Fruit fly (Drosophila melanogaster) whole organism, embryonic: ENCODE data around the gene pod1.

Experiments used
- Blimp-1 ChIP-seq: fragments of 200-800 bp; sonication (Bioruptor generic); optimal IDR thresholded peaks from 3 replicates; lab custom pipeline; 2018; ENCODE audit warnings: missing biosample characterization, missing genetic modification characterization, mild to moderate bottlenecking, moderate library complexity, missing genetic modification reagents
- CG10267 ChIP-seq: fragments of 200-800 bp; sonication (Bioruptor generic); optimal IDR thresholded peaks from 2 replicates; lab custom pipeline; 2018; ENCODE audit warnings: missing biosample characterization, mild to moderate bottlenecking, missing genetic modification characterization, moderate library complexity
- CG11723 ChIP-seq: fragments of 200-800 bp; sonication (Bioruptor generic); optimal IDR thresholded peaks from 2 replicates; lab custom pipeline; 2017; ENCODE audit warnings: missing biosample characterization, mild to moderate bottlenecking, missing genetic modification characterization
- CG12236 ChIP-seq: fragments of 200-800 bp; sonication (Bioruptor generic); optimal IDR thresholded peaks from 2 replicates; lab custom pipeline; 2016; ENCODE audit warnings: missing biosample characterization, missing genetic modification characterization
- CG15011 ChIP-seq: fragments of 200-800 bp; sonication (Bioruptor generic); optimal IDR thresholded peaks from 3 replicates; lab custom pipeline; 2018; ENCODE audit warnings: missing biosample characterization, mild to moderate bottlenecking, missing genetic modification characterization
- CG15479 ChIP-seq: fragments of 200-800 bp; sonication (Bioruptor generic); optimal IDR thresholded peaks from 3 replicates; lab custom pipeline; 2019; ENCODE audit warnings: missing biosample characterization, mild to moderate bottlenecking, missing genetic modification characterization, moderate library complexity
- CG17328 ChIP-seq: fragments of 200-800 bp; sonication (Bioruptor generic); IDR thresholded peaks from 2 replicates; pipeline ENCODE4 v1.3.6; 2022; ENCODE audit warnings: missing biosample characterization, missing genetic modification characterization
- CG33557 ChIP-seq: fragments of 200-800 bp; sonication (Bioruptor generic); optimal IDR thresholded peaks from 2 replicates; lab custom pipeline; 2019; ENCODE audit warnings: missing biosample characterization, mild to moderate bottlenecking, missing genetic modification characterization, moderate library complexity
- CG34422 ChIP-seq: fragments of 200-800 bp; sonication (Bioruptor generic); IDR thresholded peaks from 3 replicates; pipeline ENCODE4 v1.3.6; 2022; ENCODE audit warnings: missing biosample characterization, missing genetic modification characterization
- CG3726 ChIP-seq: fragments of 200-800 bp; sonication (Bioruptor generic); IDR thresholded peaks from 3 replicates; pipeline ENCODE4, ENCODE4 v1.3.6; 2022; ENCODE audit warnings: missing biosample characterization, missing genetic modification characterization
- CG4730 ChIP-seq: fragments of 200-800 bp; sonication (Bioruptor generic); IDR thresholded peaks from 2 replicates; pipeline ENCODE4 v1.3.6; 2022; ENCODE audit warnings: missing biosample characterization, missing genetic modification characterization
- CG5953 ChIP-seq: fragments of 200-800 bp; sonication (Bioruptor generic); IDR thresholded peaks from 2 replicates; pipeline ENCODE4 v1.3.6; 2022; ENCODE audit warnings: missing biosample characterization, missing genetic modification characterization
- CG6683 ChIP-seq: fragments of 200-800 bp; sonication (Bioruptor generic); optimal IDR thresholded peaks from 2 replicates; lab custom pipeline; 2017; ENCODE audit warnings: missing biosample characterization, mild to moderate bottlenecking, missing genetic modification characterization, missing genetic modification reagents
- CG9817 ChIP-seq: fragments of 200-800 bp; sonication (Bioruptor generic); optimal IDR thresholded peaks from 2 replicates; lab custom pipeline; 2018; ENCODE audit warnings: missing biosample characterization, mild to moderate bottlenecking, missing genetic modification characterization, moderate library complexity
- CHES-1-like ChIP-seq: fragments of 200-800 bp; sonication (Bioruptor generic); optimal IDR thresholded peaks from 2 replicates; lab custom pipeline; 2016; ENCODE audit warnings: missing biosample characterization, missing genetic modification characterization
- Chrac-16 ChIP-seq: fragments of 200-800 bp; sonication (Bioruptor generic); optimal IDR thresholded peaks from 3 replicates; lab custom pipeline; 2016; ENCODE audit warnings: missing biosample characterization, missing genetic modification characterization
- Doc2 ChIP-seq: fragments of 200-800 bp; sonication (Bioruptor generic); IDR thresholded peaks from 2 replicates; pipeline ENCODE4 v1.3.6; 2022; ENCODE audit warnings: missing biosample characterization, missing genetic modification characterization
- Elba2 ChIP-seq: fragments of 200-800 bp; sonication (Bioruptor generic); optimal IDR thresholded peaks from 3 replicates; lab custom pipeline; 2016; ENCODE audit warnings: missing biosample characterization, missing genetic modification characterization
- Fer2 ChIP-seq: fragments of 200-800 bp; sonication (Bioruptor generic); optimal IDR thresholded peaks from 2 replicates; lab custom pipeline; 2018; ENCODE audit warnings: missing biosample characterization, mild to moderate bottlenecking, missing genetic modification characterization, moderate library complexity
- HLH4C ChIP-seq: fragments of 200-800 bp; sonication (Bioruptor generic); IDR thresholded peaks from 3 replicates; pipeline ENCODE4 v1.3.6; 2022; ENCODE audit warnings: missing biosample characterization, missing genetic modification characterization; ENCODE audit not compliant: partially characterized antibody
- Hand ChIP-seq: fragments of 200-800 bp; sonication (Bioruptor generic); optimal IDR thresholded peaks from 2 replicates; lab custom pipeline; 2017; ENCODE audit warnings: mild to moderate bottlenecking, missing biosample characterization, missing genetic modification reagents, missing genetic modification characterization
- Lim3 ChIP-seq: fragments of 200-800 bp; sonication (Bioruptor generic); IDR thresholded peaks from 2 replicates; pipeline ENCODE4 v1.3.6; 2022; ENCODE audit warnings: missing biosample characterization, missing genetic modification characterization
- Mes4 ChIP-seq: fragments of 200-800 bp; sonication (Bioruptor generic); optimal IDR thresholded peaks from 2 replicates; lab custom pipeline; 2016; ENCODE audit warnings: missing biosample characterization, missing genetic modification characterization
- Myb ChIP-seq: fragments of 200-800 bp; sonication (Bioruptor generic); optimal IDR thresholded peaks from 2 replicates; lab custom pipeline; 2016; ENCODE audit warnings: missing biosample characterization, missing genetic modification characterization
- Rfx ChIP-seq: fragments of 200-800 bp; sonication (Bioruptor generic); IDR thresholded peaks from 2 replicates; pipeline ENCODE4 v1.3.6; 2022; ENCODE audit warnings: missing biosample characterization, missing genetic modification characterization
- Spps ChIP-seq: fragments of 200-800 bp; sonication (Bioruptor generic); optimal IDR thresholded peaks from 2 replicates; lab custom pipeline; 2018; ENCODE audit warnings: missing biosample characterization, mild to moderate bottlenecking, missing genetic modification characterization
- Xbp1 ChIP-seq: fragments of 200-800 bp; sonication (Bioruptor generic); optimal IDR thresholded peaks from 3 replicates; lab custom pipeline; 2016; ENCODE audit warnings: missing biosample characterization, mild to moderate bottlenecking, missing genetic modification characterization
- amos ChIP-seq: fragments of 200-800 bp; sonication (Bioruptor generic); IDR thresholded peaks from 2 replicates; pipeline ENCODE4 v1.3.6; 2022; ENCODE audit warnings: missing biosample characterization, missing genetic modification characterization; ENCODE audit not compliant: partially characterized antibody
- ap ChIP-seq: fragments of 200-800 bp; sonication (Bioruptor generic); IDR thresholded peaks from 2 replicates; pipeline ENCODE4 v1.3.6; 2022; ENCODE audit warnings: missing biosample characterization, missing genetic modification characterization
- bab2 ChIP-seq: fragments of 200-800 bp; sonication (Bioruptor generic); optimal IDR thresholded peaks from 2 replicates; lab custom pipeline; 2016; ENCODE audit warnings: missing biosample characterization, missing genetic modification characterization
- bsh ChIP-seq, 2 experiments: fragments of 200-800 bp; sonication (Bioruptor generic); optimal IDR thresholded peaks; 2 replicates each; lab custom pipeline; 2017 to 2018; ENCODE audit warnings: mild to moderate bottlenecking in 2 of 2, missing biosample characterization in 2 of 2, missing genetic modification characterization in 2 of 2, moderate library complexity in 1 of 2
- caup ChIP-seq: fragments of 200-800 bp; sonication (Bioruptor generic); optimal IDR thresholded peaks from 3 replicates; lab custom pipeline; 2017; ENCODE audit warnings: missing biosample characterization, mild to moderate bottlenecking, missing genetic modification characterization, moderate library complexity; ENCODE audit not compliant: severe bottlenecking
- chinmo ChIP-seq: fragments of 200-800 bp; sonication (Bioruptor generic); IDR thresholded peaks from 4 replicates; pipeline ENCODE4 v1.3.6; 2022; ENCODE audit warnings: missing biosample characterization, missing genetic modification characterization; ENCODE audit not compliant: partially characterized antibody
- dm ChIP-seq: fragments of 200-800 bp; sonication (Bioruptor generic); optimal IDR thresholded peaks from 3 replicates; lab custom pipeline; 2016; ENCODE audit warnings: missing biosample characterization, missing genetic modification characterization
- dysf ChIP-seq: fragments of 200-800 bp; sonication (Bioruptor generic); IDR thresholded peaks from 3 replicates; pipeline ENCODE4 v1.3.6; 2022; ENCODE audit warnings: missing biosample characterization, missing genetic modification characterization
- en ChIP-seq: fragments of 200-800 bp; sonication (Bioruptor generic); optimal IDR thresholded peaks from 2 replicates; lab custom pipeline; 2016; ENCODE audit warnings: missing biosample characterization, missing genetic modification characterization
- eve ChIP-seq, 2 experiments: fragments of >200 bp; optimal IDR thresholded peaks; 2 replicates each; lab custom pipeline; 2017; ENCODE audit warnings: missing biosample characterization in 2 of 2, missing genetic modification characterization in 2 of 2
- ewg ChIP-seq: fragments of 200-800 bp; sonication (Bioruptor generic); optimal IDR thresholded peaks from 3 replicates; lab custom pipeline; 2017; ENCODE audit warnings: mild to moderate bottlenecking, missing biosample characterization, missing genetic modification reagents, missing genetic modification characterization
- gsb-n ChIP-seq: fragments of 200-800 bp; sonication (Bioruptor generic); optimal IDR thresholded peaks from 3 replicates; lab custom pipeline; 2018; ENCODE audit warnings: missing biosample characterization, mild to moderate bottlenecking, missing genetic modification characterization
- h ChIP-seq: fragments of >200 bp; optimal IDR thresholded peaks from 2 replicates; lab custom pipeline; 2017
- ind ChIP-seq: fragments of 200-800 bp; sonication (Bioruptor generic); optimal IDR thresholded peaks from 3 replicates; lab custom pipeline; 2016; ENCODE audit warnings: missing biosample characterization, missing genetic modification characterization
- ken ChIP-seq: fragments of 200-800 bp; sonication (Bioruptor generic); IDR thresholded peaks from 3 replicates; pipeline ENCODE4 v1.3.6; 2022; ENCODE audit warnings: missing biosample characterization, missing genetic modification characterization
- knrl ChIP-seq: fragments of 200-800 bp; sonication (Bioruptor generic); IDR thresholded peaks from 3 replicates; pipeline ENCODE4 v1.3.6; 2022; ENCODE audit warnings: missing biosample characterization, missing genetic modification characterization; ENCODE audit not compliant: partially characterized antibody
- lov ChIP-seq, 2 experiments: fragments of 200-800 bp in 1 of 2; fragments of >200 bp in 1 of 2; sonication (Bioruptor generic) in 1 of 2; IDR thresholded peaks in 1 of 2; optimal IDR thresholded peaks in 1 of 2; 2 replicates in 1 of 2; 3 replicates in 1 of 2; pipeline versions ENCODE4 v1.3.6 to Lab custom; 2017 to 2022; ENCODE audit warnings: missing biosample characterization in 1 of 2, missing genetic modification characterization in 1 of 2
- mam ChIP-seq: fragments of 200-800 bp; sonication (Bioruptor generic); optimal IDR thresholded peaks from 3 replicates; lab custom pipeline; 2016; ENCODE audit warnings: missing biosample characterization, missing genetic modification characterization
- mirr ChIP-seq: fragments of 200-800 bp; sonication (Bioruptor generic); optimal IDR thresholded peaks from 3 replicates; lab custom pipeline; 2018; ENCODE audit warnings: missing biosample characterization, mild to moderate bottlenecking, missing genetic modification characterization
- run ChIP-seq: fragments of 200-800 bp; sonication (Bioruptor generic); optimal IDR thresholded peaks from 3 replicates; lab custom pipeline; 2018; ENCODE audit warnings: missing biosample characterization, mild to moderate bottlenecking, missing genetic modification characterization
- slp2 ChIP-seq: fragments of 200-800 bp; sonication (Bioruptor generic); optimal IDR thresholded peaks from 2 replicates; lab custom pipeline; 2016; ENCODE audit warnings: missing biosample characterization, missing genetic modification characterization
- unc-4 ChIP-seq: fragments of 200-800 bp; sonication (Bioruptor generic); IDR thresholded peaks from 2 replicates; pipeline ENCODE4 v1.3.6; 2022; ENCODE audit warnings: missing biosample characterization, missing genetic modification characterization; ENCODE audit not compliant: partially characterized antibody
- usp ChIP-seq: fragments of >200 bp; optimal IDR thresholded peaks from 2 replicates; lab custom pipeline; 2017; ENCODE audit warnings: missing biosample characterization, missing genetic modification characterization

Gene pod1

DNA sequence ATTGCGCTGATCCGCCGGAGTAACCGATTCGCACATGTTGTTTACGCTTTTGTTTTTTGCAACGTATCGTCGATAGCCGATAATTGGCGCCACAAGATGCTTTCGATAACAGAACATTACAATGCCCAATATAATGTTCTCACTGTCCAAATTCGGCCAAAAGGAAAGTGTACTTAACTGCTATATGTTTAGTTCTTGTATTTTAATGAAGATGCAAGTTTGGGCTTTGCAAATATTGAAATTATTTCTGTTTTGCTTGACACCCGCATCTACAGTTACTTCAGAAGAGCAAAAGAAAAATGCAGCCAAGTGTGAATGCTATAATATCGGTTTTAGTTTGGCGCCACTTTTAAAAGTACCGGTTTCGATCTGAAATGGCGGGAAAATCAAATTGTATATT lies 49.1 kb downstream of the pod1 start (continued):
- TF ChIP-seq CG33557 (GFP tag; lab: Kevin White, UChicago) (peak; percentile 75), Myb (GFP tag; lab: Kevin White, UChicago) (peak; percentile 84), mam (GFP tag; lab: Kevin White, UChicago) (peak; percentile 95), knrl (GFP tag; lab: Robert Waterston, UW) (no peak), lov (optimal IDR thresholded peaks at IDR 0.05; lab: Kevin White, UChicago) (no peak), lov (GFP tag; IDR thresholded peaks at IDR 0.05; lab: Robert Waterston, UW) (peak; percentile 43; the same call in 1 of the 3 replicates), ind (GFP tag; lab: Kevin White, UChicago) (peak; percentile 95), dysf (GFP tag; lab: Robert Waterston, UW) (peak; percentile 92), CG6683 (GFP tag; lab: Kevin White, UChicago) (peak; percentile 69), usp (GFP tag; lab: Kevin White, UChicago) (no peak), CG15479 (GFP tag; lab: Kevin White, UChicago) (no peak), Rfx (peak; percentile 94), unc-4 (GFP tag; lab: Robert Waterston, UW) (peak; percentile 40; the same call in 1 of the 2 replicates), run (tag; lab: Kevin White, UChicago) (peak; percentile 64), Mes4 (GFP tag; lab: Kevin White, UChicago) (peak; percentile 84), CG12236 (GFP tag; lab: Kevin White, UChicago) (peak; percentile 76), CG3726 (peak; percentile 80), CG5953 (peak; percentile 71), bsh (GFP tag; optimal IDR thresholded peaks at IDR 0.05; lab: Kevin White, UChicago) (peak; percentile 65 to 91), slp2 (GFP tag; lab: Kevin White, UChicago) (peak; percentile 92), en (peak; percentile 89), CG17328 (peak; percentile 90), bab2 (peak; percentile 94), CG9817 (peak; percentile 95), Doc2 (GFP tag; lab: Robert Waterston, UW) (no peak), CG34422 (GFP tag; lab: Robert Waterston, UW) (peak; percentile 74; the same call in 2 of the 3 replicates), CG15011 (GFP tag; lab: Kevin White, UChicago) (peak; percentile 83), caup (peak; percentile 90), CG4730 (GFP tag; lab: Robert Waterston, UW) (peak; percentile 64), eve (GFP tag; optimal IDR thresholded peaks at IDR 0.05; lab: Kevin White, UChicago) (no peak), Fer2 (tag; lab: Kevin White, UChicago) (peak; percentile 86), Chrac-16 (GFP tag; lab: Kevin White, UChicago) (peak; percentile 88), dm (GFP tag; lab: Kevin White, UChicago) (peak; percentile 86), HLH4C (GFP tag; lab: Robert Waterston, UW) (peak; percentile 60; the same call in 2 of the 3 replicates), ap (GFP tag; lab: Robert Waterston, UW) (peak; percentile 80), Blimp-1 (peak; percentile 86), Lim3 (0 out of 2 replicates have a peak, but pooled peaks have one; percentile 38), gsb-n (peak; percentile 71), CG10267 (tag; lab: Kevin White, UChicago) (peak; percentile 84), Elba2 (no peak), Spps (tag; lab: Kevin White, UChicago) (peak; percentile 65), CG11723 (GFP tag; lab: Kevin White, UChicago) (peak; percentile 82), ewg (peak; percentile 81), CHES-1-like (GFP tag; lab: Kevin White, UChicago) (peak; percentile 92), mirr (GFP tag; lab: Kevin White, UChicago) (peak; percentile 93), amos (GFP tag; lab: Robert Waterston, UW) (no peak; the same call in 1 of the 2 replicates), h (lab: Kevin White, UChicago) (no peak), Xbp1 (GFP tag; lab: Kevin White, UChicago) (peak; percentile 92), ken (GFP tag; lab: Robert Waterston, UW) (peak; percentile 84), chinmo (GFP tag; lab: Robert Waterston, UW) (no peak), Hand (peak; percentile 1)
